Worm (Caenorhabditis elegans) whole organism, early embryonic: ENCODE data around the gene rab-37.
A peak's percentile ranks its signal among the peaks of the same experiment; 100 is the strongest.

Experiments used
- B0310.2 ChIP-seq: sonication (generic microtip); optimal IDR thresholded peaks from 2 replicates; lab custom pipeline; 2016; ENCODE audit warnings: mild to moderate bottlenecking, missing genetic modification characterization, missing compliant biosample characterization
- F13C5.2 ChIP-seq: sonication (generic microtip); optimal IDR thresholded peaks from 2 replicates; lab custom pipeline; 2017; ENCODE audit warnings: mild to moderate bottlenecking, missing genetic modification characterization, inconsistent platforms, missing compliant biosample characterization
- aly-1 ChIP-seq: sonication (generic microtip); optimal IDR thresholded peaks from 2 replicates; lab custom pipeline; 2016; ENCODE audit warnings: missing genetic modification characterization, missing compliant biosample characterization
- ama-1 ChIP-seq: fragments of 150-350 bp; optimal IDR thresholded peaks from 2 replicates; lab custom pipeline; 2014
- ceh-13 ChIP-seq: fragments of 200-800 bp; sonication (Bioruptor generic); optimal IDR thresholded peaks from 2 replicates; lab custom pipeline; 2018; ENCODE audit warnings: mild to moderate bottlenecking, missing genetic modification characterization, missing compliant biosample characterization
- ceh-36 ChIP-seq: sonication (generic microtip); optimal IDR thresholded peaks from 2 replicates; lab custom pipeline; 2016; ENCODE audit warnings: missing genetic modification characterization, inconsistent platforms, missing compliant biosample characterization
- ets-7 ChIP-seq: sonication (generic microtip); optimal IDR thresholded peaks from 2 replicates; lab custom pipeline; 2016; ENCODE audit warnings: missing genotype, missing genetic modification characterization, missing compliant biosample characterization
- flt-1 ChIP-seq: fragments of 200-800 bp; sonication (Bioruptor generic); IDR thresholded peaks from 2 replicates; pipeline ENCODE4 v1.3.6; 2022; ENCODE audit warnings: missing genetic modification characterization, missing compliant biosample characterization
- hmbx-1 ChIP-seq: sonication (generic microtip); optimal IDR thresholded peaks from 2 replicates; lab custom pipeline; 2016; ENCODE audit warnings: mild to moderate bottlenecking, missing genetic modification characterization, missing compliant biosample characterization
- hmg-4 ChIP-seq: fragments of 200-800 bp; sonication (Bioruptor generic); optimal IDR thresholded peaks from 2 replicates; lab custom pipeline; 2018; ENCODE audit warnings: mild to moderate bottlenecking, missing genetic modification characterization, missing compliant biosample characterization
- hnd-1 ChIP-seq: sonication (generic microtip); optimal IDR thresholded peaks from 2 replicates; lab custom pipeline; 2016; ENCODE audit warnings: missing genetic modification characterization, missing compliant biosample characterization
- pes-1 ChIP-seq: fragments of 200-800 bp; sonication (Bioruptor generic); IDR thresholded peaks from 2 replicates; pipeline ENCODE4 v1.3.6; 2022; ENCODE audit warnings: missing genetic modification reagents, missing genetic modification characterization, missing compliant biosample characterization
- scrt-1 ChIP-seq: fragments of 200-800 bp; sonication (Bioruptor generic); IDR thresholded peaks from 2 replicates; pipeline ENCODE4 v1.3.6; 2022; ENCODE audit warnings: missing genetic modification characterization, missing compliant biosample characterization
- sea-1 ChIP-seq: fragments of 200-800 bp; sonication (Bioruptor generic); conservative IDR thresholded peaks from 2 replicates; pipeline ENCODE4 v1.3.6; 2022; ENCODE audit warnings: missing genetic modification characterization, missing compliant biosample characterization
- tbx-11 ChIP-seq: fragments of 200-800 bp; sonication (Bioruptor generic); IDR thresholded peaks from 2 replicates; pipeline ENCODE4 v1.3.6; 2022; ENCODE audit warnings: missing genetic modification characterization, missing compliant biosample characterization
- tbx-37 ChIP-seq: fragments of 200-800 bp; sonication (Bioruptor generic); conservative IDR thresholded peaks from 2 replicates; pipeline ENCODE4 v1.3.6; 2022; ENCODE audit warnings: missing genetic modification reagents, missing genetic modification characterization, missing compliant biosample characterization
- tra-4 ChIP-seq: sonication (generic microtip); optimal IDR thresholded peaks from 2 replicates; lab custom pipeline; 2017; ENCODE audit warnings: missing genetic modification characterization, missing compliant biosample characterization

rab-37 gene

ce11 chrX:4268396-4268795 lies 32.7 kb upstream of the rab-37 start:
- TF ChIP-seq ceh-13 (GFP tag; lab: Kevin White, UChicago) (no peak), hmg-4 (GFP tag; lab: Kevin White, UChicago) (no peak), aly-1 (tag; lab: Kevin White, UChicago) (no peak), F13C5.2 (no peak), ets-7 (tag; lab: Kevin White, UChicago) (no peak), B0310.2 (tag; lab: Kevin White, UChicago) (no peak), pes-1 (no peak), tra-4 (no peak), ama-1 (no peak), hnd-1 (tag; lab: Kevin White, UChicago) (no peak), tbx-37 (GFP tag; lab: Robert Waterston, UW) (no peak), hmbx-1 (no peak), flt-1 (GFP tag; lab: Robert Waterston, UW) (no peak)

DNA sequence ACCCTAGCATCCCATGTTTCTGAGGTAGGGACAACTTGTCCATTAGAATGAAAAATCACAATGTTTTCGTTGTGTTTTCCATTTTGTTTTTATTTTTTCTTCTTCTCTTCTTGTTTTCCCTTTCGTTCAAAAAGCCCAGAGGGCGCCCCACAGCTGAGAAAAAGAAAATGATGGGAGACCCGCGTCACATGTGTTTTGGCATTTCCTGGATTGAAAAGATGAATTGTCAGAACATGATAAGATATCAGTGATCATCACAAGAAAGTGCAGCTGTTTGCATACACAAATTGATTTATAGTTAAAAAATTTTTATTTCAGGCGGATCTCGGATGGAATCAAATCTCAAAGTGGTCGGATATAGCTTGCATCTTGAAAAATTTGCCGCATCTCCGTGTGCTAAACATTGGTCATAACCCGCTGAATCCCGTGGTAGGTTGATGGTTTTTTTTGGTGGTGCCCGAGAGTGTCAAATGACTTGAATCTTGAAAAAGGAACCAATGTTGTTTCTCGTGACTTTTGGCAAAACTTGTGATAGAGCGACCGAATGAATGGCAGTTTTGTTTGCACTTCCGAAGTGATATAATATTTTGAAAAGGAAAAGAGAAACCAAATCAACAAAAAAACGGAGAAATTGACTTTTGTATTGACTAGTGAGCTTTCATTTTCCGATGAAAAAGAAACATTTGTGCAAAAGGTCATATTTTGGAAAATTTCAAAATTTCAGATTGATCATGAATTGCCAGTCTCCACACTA lies 30.7 kb upstream of the rab-37 start:
- no peak for TF ChIP-seq tbx-11 (GFP tag; lab: Robert Waterston, UW)
- TF ChIP-seq flt-1 (GFP tag; lab: Robert Waterston, UW), result no peak
- TF ChIP-seq hmbx-1, result no peak
- TF ChIP-seq pes-1, result no peak
- TF ChIP-seq hmg-4 (GFP tag; lab: Kevin White, UChicago), result no peak
- no peak for TF ChIP-seq B0310.2 (tag; lab: Kevin White, UChicago)
- no peak for TF ChIP-seq sea-1 (GFP tag; lab: Robert Waterston, UW)
- no peak for TF ChIP-seq tbx-37 (GFP tag; lab: Robert Waterston, UW)
- no peak for TF ChIP-seq tra-4
- TF ChIP-seq ceh-36 (tag; lab: Kevin White, UChicago), result no peak
- no peak for TF ChIP-seq ama-1
- no peak for TF ChIP-seq F13C5.2
- TF ChIP-seq ets-7 (tag; lab: Kevin White, UChicago), result no peak
- no peak for TF ChIP-seq hnd-1 (tag; lab: Kevin White, UChicago)
- TF ChIP-seq aly-1 (tag; lab: Kevin White, UChicago), result no peak
- TF ChIP-seq scrt-1 (GFP tag; lab: Robert Waterston, UW), result no peak
- TF ChIP-seq ceh-13 (GFP tag; lab: Kevin White, UChicago), result no peak

DNA sequence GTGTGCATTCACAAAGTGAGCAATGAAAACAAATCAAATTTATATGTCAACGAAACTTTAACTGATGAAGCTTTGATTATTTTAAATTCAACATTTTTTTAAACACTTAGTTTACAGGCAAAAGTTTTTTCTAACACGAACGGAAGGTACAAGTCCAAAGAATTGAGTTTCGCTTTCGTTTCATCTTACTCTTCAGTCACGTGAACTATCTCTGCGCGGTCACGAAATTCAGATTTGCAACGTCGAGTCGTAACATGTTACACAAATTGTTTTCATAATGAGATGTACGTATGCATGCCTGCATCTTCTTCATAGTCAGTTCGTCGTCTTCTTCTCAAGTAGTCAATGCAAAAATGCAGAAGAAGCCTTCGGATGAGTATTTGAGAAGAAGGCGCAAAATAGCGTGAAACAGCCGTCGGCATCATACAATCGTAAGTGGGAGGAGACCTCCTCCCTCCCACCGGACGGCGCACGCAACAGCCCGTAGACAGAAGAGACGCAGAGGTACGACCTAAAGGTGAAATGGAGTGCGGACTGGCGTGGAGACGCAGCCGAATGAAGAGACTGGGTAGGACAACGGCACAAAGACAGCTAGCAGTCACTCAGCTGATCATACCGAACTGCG lies 29.7 kb upstream of the rab-37 start, which contains the start of gene coel-1:
coel-1 (plus strand) TSS at position 381 of the 625 bp plus-strand sequence.
- TF ChIP-seq aly-1 (tag; lab: Kevin White, UChicago), result peak; percentile 4
- TF ChIP-seq hmg-4 (GFP tag; lab: Kevin White, UChicago), result peak; percentile 77
- no peak for TF ChIP-seq sea-1 (GFP tag; lab: Robert Waterston, UW)

DNA sequence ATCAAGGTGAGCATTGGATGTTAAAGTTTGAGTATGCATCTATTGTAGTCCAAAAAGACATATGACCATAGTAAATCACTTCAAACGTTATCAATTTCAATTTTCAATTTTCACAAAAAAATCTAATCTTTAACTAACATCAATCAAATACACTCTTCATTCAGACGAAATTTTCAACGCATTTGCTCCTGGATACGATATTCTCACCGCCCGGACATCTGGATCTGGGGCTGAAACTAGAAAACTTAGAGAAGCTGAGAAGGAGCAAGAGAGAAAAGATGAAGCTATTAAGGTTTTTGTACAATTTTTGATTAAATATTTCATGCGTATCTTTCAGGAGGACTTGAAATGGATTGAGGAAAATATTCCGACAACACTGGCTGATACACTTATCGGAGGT lies 28.2 kb upstream of the rab-37 start:
- TF ChIP-seq aly-1 (tag; lab: Kevin White, UChicago) (no peak), tbx-11 (GFP tag; lab: Robert Waterston, UW) (no peak), hnd-1 (tag; lab: Kevin White, UChicago) (no peak), tra-4 (no peak), ets-7 (tag; lab: Kevin White, UChicago) (no peak), hmbx-1 (no peak), hmg-4 (GFP tag; lab: Kevin White, UChicago) (no peak), sea-1 (GFP tag; lab: Robert Waterston, UW) (no peak), B0310.2 (tag; lab: Kevin White, UChicago) (no peak), pes-1 (no peak), scrt-1 (GFP tag; lab: Robert Waterston, UW) (no peak), ama-1 (no peak), F13C5.2 (no peak), ceh-13 (GFP tag; lab: Kevin White, UChicago) (no peak), ceh-36 (tag; lab: Kevin White, UChicago) (no peak), tbx-37 (GFP tag; lab: Robert Waterston, UW) (no peak), flt-1 (GFP tag; lab: Robert Waterston, UW) (no peak)

ce11 chrX:4260297-4260696 lies 24.6 kb upstream of the rab-37 start, which contains the start of gene C52B9.4:
C52B9.4 (plus strand) TSS chrX:4260652.
- TF ChIP-seq F13C5.2 (peak; percentile 21), flt-1 (GFP tag; lab: Robert Waterston, UW) (no peak)

DNA sequence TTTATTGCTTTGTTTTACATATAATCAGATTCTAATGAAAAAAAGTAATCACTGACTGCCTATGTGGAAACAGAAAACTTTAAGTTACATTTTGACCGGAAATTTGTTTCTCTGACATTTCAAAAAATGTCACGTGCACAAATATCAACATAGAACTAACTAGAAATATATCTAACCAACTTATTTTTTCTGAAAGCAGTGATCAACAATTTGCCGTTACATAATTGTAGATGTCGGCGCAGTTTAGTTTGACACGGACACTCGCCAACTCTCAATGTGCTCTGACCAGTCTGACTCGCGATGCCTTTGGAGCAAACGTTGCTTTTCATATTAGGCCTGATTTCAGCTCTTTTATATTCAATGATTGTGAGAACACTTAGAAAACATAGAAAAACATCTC lies 21.1 kb upstream of the rab-37 start, which contains the start of gene srv-6:
srv-6 (plus strand) TSS at position 301 of the 400 bp plus-strand sequence.
- TF ChIP-seq F13C5.2, result no peak
- no peak for TF ChIP-seq hnd-1 (tag; lab: Kevin White, UChicago)
- no peak for TF ChIP-seq hmbx-1
- no peak for TF ChIP-seq B0310.2 (tag; lab: Kevin White, UChicago)
- no peak for TF ChIP-seq sea-1 (GFP tag; lab: Robert Waterston, UW)
- no peak for TF ChIP-seq tra-4
- TF ChIP-seq tbx-11 (GFP tag; lab: Robert Waterston, UW), result no peak
- TF ChIP-seq ceh-13 (GFP tag; lab: Kevin White, UChicago), result no peak
- no peak for TF ChIP-seq ama-1
- TF ChIP-seq ets-7 (tag; lab: Kevin White, UChicago), result no peak
- no peak for TF ChIP-seq tbx-37 (GFP tag; lab: Robert Waterston, UW)
- TF ChIP-seq scrt-1 (GFP tag; lab: Robert Waterston, UW), result no peak

ce11 chrX:4255366-4255765 lies 19.7 kb upstream of the rab-37 start:
- no peak for TF ChIP-seq pes-1
- no peak for TF ChIP-seq tbx-37 (GFP tag; lab: Robert Waterston, UW)
- TF ChIP-seq hmbx-1, result no peak
- TF ChIP-seq scrt-1 (GFP tag; lab: Robert Waterston, UW), result no peak
- TF ChIP-seq B0310.2 (tag; lab: Kevin White, UChicago), result no peak
- no peak for TF ChIP-seq ama-1
